Worm (Caenorhabditis elegans) whole organism, young adult: ENCODE results near the gene B0454.5.

Source experiments
- B0035.1 ChIP-seq: sonication (generic microtip); optimal IDR thresholded peaks from 2 replicates; lab custom pipeline; 2016; ENCODE audit warnings: missing genetic modification characterization, mild to moderate bottlenecking, missing compliant biosample characterization, missing genotype, missing genetic modification reagents
- B0336.3 ChIP-seq: fragments of 200-800 bp; sonication (Bioruptor generic); IDR thresholded peaks from 2 replicates; pipeline ENCODE4 v1.3.6; 2022; ENCODE audit warnings: missing genetic modification characterization, missing compliant biosample characterization
- F22D6.2 ChIP-seq: sonication (generic microtip); optimal IDR thresholded peaks from 2 replicates; lab custom pipeline; 2016; ENCODE audit warnings: mild to moderate bottlenecking, missing genetic modification characterization, missing compliant biosample characterization
- F39B2.1 ChIP-seq: fragments of 200-800 bp; sonication (Bioruptor generic); IDR thresholded peaks from 2 replicates; pipeline ENCODE4 v1.3.6; 2022; ENCODE audit warnings: missing genetic modification reagents, missing genetic modification characterization, missing compliant biosample characterization
- F57C9.4 ChIP-seq: sonication (generic microtip); optimal IDR thresholded peaks from 2 replicates; lab custom pipeline; 2017; ENCODE audit warnings: mild to moderate bottlenecking, missing genetic modification characterization, missing compliant biosample characterization
- K12H6.12 ChIP-seq: fragments of 200-800 bp; sonication (Bioruptor generic); optimal IDR thresholded peaks from 2 replicates; lab custom pipeline; 2018; ENCODE audit warnings: mild to moderate bottlenecking, missing genetic modification characterization, missing compliant biosample characterization
- T26A5.8 ChIP-seq: sonication (generic microtip); optimal IDR thresholded peaks from 2 replicates; lab custom pipeline; 2016; ENCODE audit warnings: missing genetic modification characterization, missing compliant biosample characterization
- Y95B8A.8 ChIP-seq: fragments of 200-800 bp; sonication (Bioruptor generic); IDR thresholded peaks from 2 replicates; pipeline ENCODE4 v1.3.6; 2022; ENCODE audit warnings: missing genetic modification reagents, missing genetic modification characterization, missing compliant biosample characterization
- akir-1 ChIP-seq: fragments of 200-800 bp; sonication (Bioruptor generic); optimal IDR thresholded peaks from 2 replicates; lab custom pipeline; 2018; ENCODE audit warnings: mild to moderate bottlenecking, missing genetic modification characterization, moderate library complexity, missing compliant biosample characterization
- aptf-3 ChIP-seq: fragments of 200-800 bp; sonication (Bioruptor generic); IDR thresholded peaks from 2 replicates; pipeline ENCODE4 v1.3.6; 2022; ENCODE audit warnings: missing genetic modification characterization, missing compliant biosample characterization
- athp-1 ChIP-seq: sonication (generic microtip); optimal IDR thresholded peaks from 2 replicates; lab custom pipeline; 2017; ENCODE audit warnings: mild to moderate bottlenecking, missing genetic modification characterization, missing compliant biosample characterization
- attf-5 ChIP-seq: fragments of 200-800 bp; sonication (Bioruptor generic); optimal IDR thresholded peaks from 2 replicates; lab custom pipeline; 2018; ENCODE audit warnings: mild to moderate bottlenecking, missing genetic modification characterization, missing compliant biosample characterization
- bed-1 ChIP-seq: fragments of 200-800 bp; sonication (Bioruptor generic); IDR thresholded peaks from 2 replicates; pipeline ENCODE4 v1.3.6; 2022; ENCODE audit warnings: missing genetic modification reagents, missing genetic modification characterization, missing compliant biosample characterization
- bed-2 ChIP-seq: fragments of 200-800 bp; sonication (Bioruptor generic); IDR thresholded peaks from 2 replicates; pipeline ENCODE4 v1.3.6; 2022; ENCODE audit warnings: missing genetic modification reagents, missing genetic modification characterization, missing compliant biosample characterization
- ccch-3 ChIP-seq: fragments of 200-800 bp; sonication (Bioruptor generic); optimal IDR thresholded peaks from 2 replicates; lab custom pipeline; 2018; ENCODE audit warnings: mild to moderate bottlenecking, missing genetic modification characterization, missing compliant biosample characterization
- ceh-27 ChIP-seq: fragments of 200-800 bp; sonication (Bioruptor generic); optimal IDR thresholded peaks from 2 replicates; lab custom pipeline; 2018; ENCODE audit warnings: mild to moderate bottlenecking, missing genetic modification characterization, moderate library complexity, missing compliant biosample characterization
- ceh-40 ChIP-seq: fragments of 200-800 bp; sonication (Bioruptor generic); IDR thresholded peaks from 2 replicates; pipeline ENCODE4 v1.3.6; 2022; ENCODE audit warnings: missing genetic modification characterization, missing compliant biosample characterization
- efl-1 ChIP-seq: fragments of 150-350 bp; optimal IDR thresholded peaks from 2 replicates; lab custom pipeline; 2014; ENCODE audit warnings: missing biosample characterization, missing genetic modification reagents, missing genetic modification characterization
- egl-18 ChIP-seq: fragments of 200-800 bp; sonication (Bioruptor generic); IDR thresholded peaks from 2 replicates; pipeline ENCODE4 v1.3.6; 2022; ENCODE audit warnings: missing genetic modification reagents, missing genetic modification characterization, missing compliant biosample characterization
- ekl-4 ChIP-seq: fragments of 200-800 bp; sonication (Bioruptor generic); IDR thresholded peaks from 2 replicates; pipeline ENCODE4 v1.3.6; 2022; ENCODE audit warnings: missing genetic modification reagents, missing genetic modification characterization, missing compliant biosample characterization
- fkh-3 ChIP-seq: sonication (generic microtip); optimal IDR thresholded peaks from 2 replicates; lab custom pipeline; 2016; ENCODE audit warnings: mild to moderate bottlenecking, missing genetic modification characterization, missing compliant biosample characterization
- him-1 ChIP-seq: sonication (generic microtip); optimal IDR thresholded peaks from 2 replicates; lab custom pipeline; 2016; ENCODE audit warnings: missing genotype, missing genetic modification reagents, missing genetic modification characterization, missing compliant biosample characterization
- hlh-12 ChIP-seq: sonication (generic microtip); optimal IDR thresholded peaks from 2 replicates; lab custom pipeline; 2016; ENCODE audit warnings: missing genetic modification characterization, missing compliant biosample characterization
- hlh-26 ChIP-seq: fragments of 200-800 bp; sonication (Bioruptor generic); conservative IDR thresholded peaks from 2 replicates; pipeline ENCODE4 v1.3.6; 2022; ENCODE audit warnings: missing genetic modification reagents, missing genetic modification characterization, missing compliant biosample characterization
- hrde-1 ChIP-seq: sonication (generic microtip); optimal IDR thresholded peaks from 2 replicates; lab custom pipeline; 2016; ENCODE audit warnings: missing genetic modification characterization, mild to moderate bottlenecking, missing compliant biosample characterization, moderate library complexity, missing genotype, missing genetic modification reagents, borderline replicate concordance
- lag-1 ChIP-seq: fragments of 200-800 bp; sonication (Bioruptor generic); IDR thresholded peaks from 2 replicates; pipeline ENCODE4 v1.3.6; 2022; ENCODE audit warnings: missing genetic modification reagents, missing genetic modification characterization, missing compliant biosample characterization
- let-607 ChIP-seq, 2 experiments: fragments of 200-800 bp in 1 of 2; sonication (Bioruptor generic) in 1 of 2; sonication (generic microtip) in 1 of 2; optimal IDR thresholded peaks; 2 replicates each; lab custom pipeline; 2016 to 2018; ENCODE audit warnings: mild to moderate bottlenecking in 2 of 2, missing compliant biosample characterization in 2 of 2, missing genetic modification characterization in 2 of 2, moderate library complexity in 2 of 2, missing genotype in 1 of 2
- lin-26 ChIP-seq: fragments of 200-800 bp; sonication (Bioruptor generic); IDR thresholded peaks from 2 replicates; pipeline ENCODE4 v1.3.6; 2022; ENCODE audit warnings: missing genetic modification reagents, missing genetic modification characterization, missing compliant biosample characterization
- lin-35 ChIP-seq, 3 experiments: fragments of 150-350 bp in 2 of 3; sonication (generic microtip) in 1 of 3; optimal IDR thresholded peaks; 2 replicates each; lab custom pipeline; 2014 to 2018; ENCODE audit warnings: missing biosample characterization in 3 of 3, missing genetic modification characterization in 3 of 3, missing genetic modification reagents in 3 of 3
- lin-54 ChIP-seq: fragments of 200-800 bp; sonication (Bioruptor generic); optimal IDR thresholded peaks from 2 replicates; lab custom pipeline; 2018; ENCODE audit warnings: mild to moderate bottlenecking, missing genetic modification characterization, missing compliant biosample characterization
- madf-3 ChIP-seq: fragments of 200-800 bp; sonication (Bioruptor generic); IDR thresholded peaks from 2 replicates; pipeline ENCODE4 v1.3.6; 2022; ENCODE audit warnings: missing genetic modification reagents, missing genetic modification characterization, missing compliant biosample characterization
- madf-6 ChIP-seq: fragments of 200-800 bp; sonication (Bioruptor generic); IDR thresholded peaks from 2 replicates; pipeline ENCODE4 v1.3.6; 2022; ENCODE audit warnings: missing genetic modification reagents, missing genetic modification characterization, missing compliant biosample characterization
- madf-8 ChIP-seq: fragments of 200-800 bp; sonication (Bioruptor generic); conservative IDR thresholded peaks from 2 replicates; pipeline ENCODE4 v1.3.6; 2022; ENCODE audit warnings: missing genetic modification reagents, missing genetic modification characterization, missing compliant biosample characterization
- mcd-1 ChIP-seq: fragments of 200-800 bp; sonication (Bioruptor generic); IDR thresholded peaks from 2 replicates; pipeline ENCODE4 v1.3.6; 2022; ENCODE audit warnings: missing genetic modification reagents, missing genetic modification characterization, missing compliant biosample characterization
- nfyb-1 ChIP-seq: fragments of 200-800 bp; sonication (Bioruptor generic); IDR thresholded peaks from 2 replicates; pipeline ENCODE4 v1.3.6; 2022; ENCODE audit warnings: missing genetic modification reagents, missing genetic modification characterization, missing compliant biosample characterization
- nhr-27 ChIP-seq: fragments of 200-800 bp; sonication (Bioruptor generic); optimal IDR thresholded peaks from 2 replicates; lab custom pipeline; 2018; ENCODE audit warnings: mild to moderate bottlenecking, missing genetic modification characterization, moderate library complexity, missing compliant biosample characterization
- pbrm-1 ChIP-seq: fragments of 200-800 bp; sonication (Bioruptor generic); IDR thresholded peaks from 2 replicates; pipeline ENCODE4 v1.3.6; 2022; ENCODE audit warnings: missing genetic modification reagents, missing genetic modification characterization, missing compliant biosample characterization
- pha-4 ChIP-seq: fragments of 150-350 bp; sonication (generic microtip); optimal IDR thresholded peaks from 2 replicates; lab custom pipeline; 2014; ENCODE audit warnings: missing biosample characterization, missing genetic modification reagents, missing genetic modification characterization
- rcor-1 ChIP-seq: fragments of 200-800 bp; sonication (Bioruptor generic); IDR thresholded peaks from 2 replicates; pipeline ENCODE4 v1.3.6; 2022; ENCODE audit warnings: missing genetic modification reagents, missing genetic modification characterization, missing compliant biosample characterization
- rec-8 ChIP-seq, 2 experiments: sonication (generic microtip); optimal IDR thresholded peaks; 2 replicates each; lab custom pipeline; 2016; ENCODE audit warnings: mild to moderate bottlenecking in 2 of 2, missing genetic modification characterization in 2 of 2, missing genetic modification reagents in 2 of 2, missing genotype in 2 of 2, missing biosample characterization in 1 of 2, missing compliant biosample characterization in 1 of 2, moderate library complexity in 1 of 2
- repo-1 ChIP-seq: sonication (generic microtip); optimal IDR thresholded peaks from 2 replicates; lab custom pipeline; 2017; ENCODE audit warnings: mild to moderate bottlenecking, missing genetic modification characterization, missing compliant biosample characterization
- sdz-38 ChIP-seq: sonication (generic microtip); optimal IDR thresholded peaks from 2 replicates; lab custom pipeline; 2016; ENCODE audit warnings: missing genotype, missing genetic modification characterization, missing compliant biosample characterization
- snpc-4 ChIP-seq, 5 experiments: fragments of 150-350 bp in 1 of 5; sonication (generic microtip) in 4 of 5; optimal IDR thresholded peaks; 2 replicates each; lab custom pipeline; 2014 to 2018; ENCODE audit warnings: missing genetic modification characterization in 5 of 5, missing biosample characterization in 3 of 5, antibody characterized with exemption in 2 of 5, mild to moderate bottlenecking in 2 of 5, missing compliant biosample characterization in 2 of 5, missing genotype in 2 of 5, moderate library complexity in 2 of 5, missing genetic modification reagents in 1 of 5
- somi-1 ChIP-seq: fragments of 200-800 bp; sonication (Bioruptor generic); optimal IDR thresholded peaks from 2 replicates; lab custom pipeline; 2018; ENCODE audit warnings: mild to moderate bottlenecking, missing genetic modification characterization, missing compliant biosample characterization
- sptf-2 ChIP-seq: fragments of 200-800 bp; sonication (Bioruptor generic); optimal IDR thresholded peaks from 2 replicates; lab custom pipeline; 2018; ENCODE audit warnings: mild to moderate bottlenecking, missing genetic modification characterization, missing compliant biosample characterization
- unc-130 ChIP-seq: sonication (generic microtip); optimal IDR thresholded peaks from 2 replicates; lab custom pipeline; 2016; ENCODE audit warnings: missing genetic modification reagents, missing genetic modification characterization, missing compliant biosample characterization
- xnd-1 ChIP-seq: sonication (generic microtip); optimal IDR thresholded peaks from 2 replicates; lab custom pipeline; 2016; ENCODE audit warnings: missing genotype, missing genetic modification reagents, missing genetic modification characterization, missing compliant biosample characterization
- ztf-18 ChIP-seq: sonication (generic microtip); optimal IDR thresholded peaks from 2 replicates; lab custom pipeline; 2016; ENCODE audit warnings: missing genotype, mild to moderate bottlenecking, missing genetic modification characterization, missing compliant biosample characterization

Gene B0454.5

ce11 chrII:3076915-3077314 is 38.3 kb downstream of the B0454.5 start, which contains the start of gene Y25C1A.8 (continued):
- TF ChIP-seq xnd-1 (tag; lab: Kevin White, UChicago) (peak; percentile 69), mcd-1 (GFP tag; lab: Robert Waterston, UW) (peak; percentile 92), unc-130 (GFP tag; lab: Kevin White, UChicago) (no peak), F39B2.1 (no peak), lag-1 (GFP tag; lab: Robert Waterston, UW) (no peak), madf-3 (GFP tag; lab: Robert Waterston, UW) (no peak), athp-1 (peak; percentile 62), rec-8 (tag; optimal IDR thresholded peaks at IDR 0.05; lab: Kevin White, UChicago) (no peak), him-1 (tag; lab: Kevin White, UChicago) (peak; percentile 30), K12H6.12 (tag; lab: Kevin White, UChicago) (peak; percentile 70), Y95B8A.8 (GFP tag; lab: Robert Waterston, UW) (no peak; the same call in none of the 2 replicates), B0336.3 (peak; percentile 96), sdz-38 (tag; lab: Kevin White, UChicago) (no peak), hrde-1 (tag; lab: Kevin White, UChicago) (no peak), hlh-12 (tag; lab: Kevin White, UChicago) (no peak), nhr-27 (tag; lab: Kevin White, UChicago) (no peak), ccch-3 (GFP tag; lab: Kevin White, UChicago) (no peak), ceh-27 (no peak), fkh-3 (tag; lab: Kevin White, UChicago) (no peak), bed-2 (GFP tag; lab: Robert Waterston, UW) (no peak), nfyb-1 (GFP tag; lab: Robert Waterston, UW) (peak; percentile 94), snpc-4 (GFP tag; optimal IDR thresholded peaks at IDR 0.05; lab: Kevin White, UChicago) (peak; percentile 63), snpc-4 (tag; optimal IDR thresholded peaks at IDR 0.05; lab: Kevin White, UChicago) (peak in 3 of 4 experiments; percentile 71 to 73 (median 73)), pha-4 (peak; percentile 24), sptf-2 (GFP tag; lab: Kevin White, UChicago) (no peak), T26A5.8 (tag; lab: Kevin White, UChicago) (no peak), ekl-4 (peak; percentile 90; the same call in 1 of the 2 replicates), efl-1 (peak; percentile 51), ztf-18 (peak; percentile 52), akir-1 (no peak), repo-1 (tag; lab: Kevin White, UChicago) (peak; percentile 91), let-607 (tag; optimal IDR thresholded peaks at IDR 0.05; lab: Kevin White, UChicago) (peak; percentile 97 to 98), somi-1 (GFP tag; lab: Kevin White, UChicago) (no peak), F22D6.2 (tag; lab: Kevin White, UChicago) (peak; percentile 70), attf-5 (GFP tag; lab: Kevin White, UChicago) (peak; percentile 83), pbrm-1 (GFP tag; lab: Robert Waterston, UW) (peak; percentile 96), lin-54 (GFP tag; lab: Kevin White, UChicago) (peak; percentile 90), F57C9.4 (tag; lab: Kevin White, UChicago) (peak; percentile 67), madf-6 (GFP tag; lab: Robert Waterston, UW) (peak; percentile 88), bed-1 (GFP tag; lab: Robert Waterston, UW) (no peak), madf-8 (GFP tag; lab: Robert Waterston, UW) (peak; percentile 28; the same call in 1 of the 2 replicates), lin-26 (GFP tag; lab: Robert Waterston, UW) (no peak), B0035.1 (tag; lab: Kevin White, UChicago) (peak; percentile 40), rcor-1 (GFP tag; lab: Robert Waterston, UW) (no peak; the same call in 1 of the 2 replicates), aptf-3 (GFP tag; lab: Robert Waterston, UW) (no peak), hlh-26 (no peak), lin-35 (GFP tag; optimal IDR thresholded peaks at IDR 0.05; lab: Kevin White, UChicago) (peak; percentile 3 to 90 (median 71)), ceh-40 (GFP tag; lab: Robert Waterston, UW) (no peak), egl-18 (GFP tag; lab: Robert Waterston, UW) (no peak)
